Fruit fly (Drosophila melanogaster): ENCODE measurements around the gene CG43867.

DNA sequence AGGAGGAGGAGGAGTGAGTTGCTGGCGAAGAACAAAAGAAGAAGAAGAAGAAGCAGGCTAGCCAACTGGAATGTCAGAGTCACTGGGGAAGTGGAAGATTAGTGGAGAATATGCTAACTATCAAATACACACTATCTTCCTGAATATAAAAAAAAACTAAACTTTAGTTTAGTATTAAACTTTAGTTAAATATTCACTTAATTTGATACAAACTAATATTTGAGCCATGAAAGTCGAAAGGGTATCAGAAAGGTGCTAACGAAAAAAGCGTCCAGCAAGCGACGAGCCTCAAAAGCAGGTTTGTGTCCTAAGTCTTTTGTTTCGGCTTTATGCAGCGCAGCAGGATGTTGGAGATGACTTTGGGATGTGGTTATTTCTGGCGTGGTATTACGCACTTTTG lies 152.6 kb downstream of the CG43867 start:
- TF ChIP-seq CG5204 (GFP tag; optimal IDR thresholded peaks at IDR 0.05) (no peak), Mnt (GFP tag; optimal IDR thresholded peaks at IDR 0.05) (no peak), Clk (GFP tag; optimal IDR thresholded peaks at IDR 0.05) (no peak), kay (GFP tag; ENCODE audit: borderline replicate concordance) (no peak), ovo (GFP tag; optimal IDR thresholded peaks at IDR 0.05) (no peak), Crg-1 (GFP tag; optimal IDR thresholded peaks at IDR 0.05) (no peak), CG1620 (GFP tag; optimal IDR thresholded peaks at IDR 0.05) (no peak), cnc (optimal IDR thresholded peaks at IDR 0.05) (no peak), CG14711 (tag; optimal IDR thresholded peaks at IDR 0.05) (no peak), CG7101 (tag; optimal IDR thresholded peaks at IDR 0.05) (no peak)

All from whole organism, adult.